Worm (Caenorhabditis elegans): ENCODE measurements around the gene T06C12.14.
"Not testable (repeated sequence)": the region's sequence is repeated elsewhere in the genome, so short reads cannot be mapped to it uniquely, and the experiment has no call there.

Gene T06C12.14

ce11 chrV:15917458-15917857 is 17.7 kb downstream of the T06C12.14 start, which contains the start of gene F35E8.9:
Gene F35E8.9 (minus strand): TSS chrV:15917558.
- TF ChIP-seq tra-4 (tag; optimal IDR thresholded peaks at IDR 0.05) (no peak), hmg-4 (GFP tag; optimal IDR thresholded peaks at IDR 0.05) (no peak), scrt-1 (GFP tag; IDR thresholded peaks at IDR 0.05) (no peak), sea-1 (GFP tag; conservative IDR thresholded peaks at IDR 0.05) (no peak), ceh-36 (tag; optimal IDR thresholded peaks at IDR 0.05) (no peak), hmbx-1 (tag; optimal IDR thresholded peaks at IDR 0.05) (no peak), hnd-1 (tag; optimal IDR thresholded peaks at IDR 0.05) (no peak), F13C5.2 (tag; optimal IDR thresholded peaks at IDR 0.05) (no peak), ets-7 (tag; optimal IDR thresholded peaks at IDR 0.05) (no peak)

ce11 chrV:15920273-15920672 is 20.5 kb downstream of the T06C12.14 start, which contains the start of gene F35E8.10:
Gene F35E8.10 (minus strand): TSS chrV:15920373.
- TF ChIP-seq hnd-1 (tag; optimal IDR thresholded peaks at IDR 0.05) (no peak), sea-1 (GFP tag; conservative IDR thresholded peaks at IDR 0.05) (no peak), B0310.2 (tag; optimal IDR thresholded peaks at IDR 0.05) (no peak), ama-1 (optimal IDR thresholded peaks at IDR 0.05) (no peak), hmbx-1 (tag; optimal IDR thresholded peaks at IDR 0.05) (no peak), tra-4 (tag; optimal IDR thresholded peaks at IDR 0.05) (no peak), pes-1 (GFP tag; IDR thresholded peaks at IDR 0.05) (no peak), aly-1 (tag; optimal IDR thresholded peaks at IDR 0.05) (no peak)

ce11 chrV:15921102-15921501 is 21.3 kb downstream of the T06C12.14 start, which contains the start of gene cdr-1:
Gene cdr-1 (plus strand): TSS chrV:15921309.
- TF ChIP-seq aly-1 (tag; optimal IDR thresholded peaks at IDR 0.05) (no peak), hmbx-1 (tag; optimal IDR thresholded peaks at IDR 0.05) (no peak), ceh-13 (GFP tag; optimal IDR thresholded peaks at IDR 0.05) (no peak)

ce11 chrV:15922979-15923378 is 23.2 kb downstream of the T06C12.14 start, which contains the start of gene F35E8.13:
Gene F35E8.13 (plus strand): TSS chrV:15923279.
- TF ChIP-seq flt-1 (GFP tag; IDR thresholded peaks at IDR 0.05) (no peak), pes-1 (GFP tag; IDR thresholded peaks at IDR 0.05) (no peak), hnd-1 (tag; optimal IDR thresholded peaks at IDR 0.05) (no peak), aly-1 (tag; optimal IDR thresholded peaks at IDR 0.05) (no peak), tbx-37 (GFP tag; conservative IDR thresholded peaks at IDR 0.05) (no peak), scrt-1 (GFP tag; IDR thresholded peaks at IDR 0.05) (no peak), ama-1 (optimal IDR thresholded peaks at IDR 0.05) (no peak), hmg-4 (GFP tag; optimal IDR thresholded peaks at IDR 0.05) (no peak), F13C5.2 (tag; optimal IDR thresholded peaks at IDR 0.05) (no peak), hmbx-1 (tag; optimal IDR thresholded peaks at IDR 0.05) (no peak), tra-4 (tag; optimal IDR thresholded peaks at IDR 0.05) (no peak), ets-7 (tag; optimal IDR thresholded peaks at IDR 0.05) (no peak), tbx-11 (GFP tag; IDR thresholded peaks at IDR 0.05) (no peak), ceh-13 (GFP tag; optimal IDR thresholded peaks at IDR 0.05) (no peak), sea-1 (GFP tag; conservative IDR thresholded peaks at IDR 0.05) (no peak), B0310.2 (tag; optimal IDR thresholded peaks at IDR 0.05) (no peak), ceh-36 (tag; optimal IDR thresholded peaks at IDR 0.05) (no peak)

ce11 chrV:15924307-15924706 is 24.5 kb downstream of the T06C12.14 start, which contains the start of gene nhr-108:
Gene nhr-108 (minus strand): TSS chrV:15924472.
- TF ChIP-seq tra-4 (tag; optimal IDR thresholded peaks at IDR 0.05): no peak
- TF ChIP-seq hmg-4 (GFP tag; optimal IDR thresholded peaks at IDR 0.05): no peak
- no peak for TF ChIP-seq sea-1 (GFP tag; conservative IDR thresholded peaks at IDR 0.05)
- no peak for TF ChIP-seq ceh-36 (tag; optimal IDR thresholded peaks at IDR 0.05)
- TF ChIP-seq hmbx-1 (tag; optimal IDR thresholded peaks at IDR 0.05): no peak
- TF ChIP-seq ceh-13 (GFP tag; optimal IDR thresholded peaks at IDR 0.05): no peak

- TF ChIP-seq tbx-11 (GFP tag; IDR thresholded peaks at IDR 0.05) (no peak), ceh-36 (tag; optimal IDR thresholded peaks at IDR 0.05) (no peak), aly-1 (tag; optimal IDR thresholded peaks at IDR 0.05) (no peak), sea-1 (GFP tag; conservative IDR thresholded peaks at IDR 0.05) (no peak), ceh-13 (GFP tag; optimal IDR thresholded peaks at IDR 0.05) (no peak), hnd-1 (tag; optimal IDR thresholded peaks at IDR 0.05) (no peak), ama-1 (optimal IDR thresholded peaks at IDR 0.05) (no peak), scrt-1 (GFP tag; IDR thresholded peaks at IDR 0.05) (no peak), pes-1 (GFP tag; IDR thresholded peaks at IDR 0.05) (no peak), B0310.2 (tag; optimal IDR thresholded peaks at IDR 0.05) (no peak), hmbx-1 (tag; optimal IDR thresholded peaks at IDR 0.05) (no peak), tra-4 (tag; optimal IDR thresholded peaks at IDR 0.05) (no peak), tbx-37 (GFP tag; conservative IDR thresholded peaks at IDR 0.05) (no peak)
Measured at ce11 chrV:15928325-15928724, 28.5 kb downstream of the T06C12.14 start, which contains the start of gene pzf-1. Gene pzf-1 (minus strand): TSS chrV:15928425.

ce11 chrV:15929882-15930281 is 30.1 kb downstream of the T06C12.14 start, which contains the start of gene srbc-77:
Gene srbc-77 (plus strand): TSS chrV:15930182.
- TF ChIP-seq hmg-4 (GFP tag; optimal IDR thresholded peaks at IDR 0.05); ceh-36 (tag; optimal IDR thresholded peaks at IDR 0.05); ama-1 (optimal IDR thresholded peaks at IDR 0.05): not testable (repeated sequence)

- TF ChIP-seq hnd-1 (tag; optimal IDR thresholded peaks at IDR 0.05) (no peak), hmbx-1 (tag; optimal IDR thresholded peaks at IDR 0.05) (no peak), hmg-4 (GFP tag; optimal IDR thresholded peaks at IDR 0.05) (no peak)
Measured at ce11 chrV:15932390-15932789, 32.6 kb downstream of the T06C12.14 start, which contains the start of gene srw-26. Gene srw-26 (minus strand): TSS chrV:15932490.

ce11 chrV:15940254-15940653 is 40.5 kb downstream of the T06C12.14 start, which contains the start of gene srw-55:
Gene srw-55 (minus strand): TSS chrV:15940354.
- TF ChIP-seq tbx-37 (GFP tag; conservative IDR thresholded peaks at IDR 0.05) (no peak), ceh-13 (GFP tag; optimal IDR thresholded peaks at IDR 0.05) (no peak), hmbx-1 (tag; optimal IDR thresholded peaks at IDR 0.05) (no peak), B0310.2 (tag; optimal IDR thresholded peaks at IDR 0.05) (no peak)

All from whole organism, early embryonic.